Worm (Caenorhabditis elegans): ENCODE measurements around the gene F45H10.5.
A peak's percentile ranks its signal among the peaks of the same experiment; 100 is the strongest.

Gene F45H10.5

ce11 chrII:13521977-13522404 lies 20.3 kb downstream of the F45H10.5 start (continued):
- TF ChIP-seq K11D2.4 (GFP tag; IDR thresholded peaks at IDR 0.05) (no peak), F33H1.4 (GFP tag; IDR thresholded peaks at IDR 0.05) (peak; percentile 60), nfya-1 (tag; optimal IDR thresholded peaks at IDR 0.05; ENCODE audit: borderline replicate concordance, insufficient read depth) (no peak), C17E4.6 (GFP tag; IDR thresholded peaks at IDR 0.05) (no peak), egrh-3 (GFP tag; IDR thresholded peaks at IDR 0.05) (no peak; the same call in none of the 2 replicates), let-607 (tag; optimal IDR thresholded peaks at IDR 0.05) (no peak), ztf-3 (GFP tag; optimal IDR thresholded peaks at IDR 0.05) (no peak), nhr-120 (GFP tag; IDR thresholded peaks at IDR 0.05) (no peak), nhr-27 (tag; optimal IDR thresholded peaks at IDR 0.05) (no peak), ceh-27 (GFP tag; optimal IDR thresholded peaks at IDR 0.05) (peak; percentile 26), ztf-22 (GFP tag; optimal IDR thresholded peaks at IDR 0.05) (no peak), Y95B8A.8 (GFP tag; IDR thresholded peaks at IDR 0.05) (peak; percentile 64; the same call in 1 of the 2 replicates), unc-62 (GFP tag; optimal IDR thresholded peaks at IDR 0.05) (no peak), nhr-80 (tag; optimal IDR thresholded peaks at IDR 0.05) (no peak), madf-8 (GFP tag; conservative IDR thresholded peaks at IDR 0.05) (no peak; the same call in 1 of the 2 replicates), F37B4.10 (GFP tag; IDR thresholded peaks at IDR 0.05) (no peak), zim-3 (tag; optimal IDR thresholded peaks at IDR 0.05) (no peak), tbp1 (GFP tag; optimal IDR thresholded peaks at IDR 0.05) (peak; percentile 76), ztf-26 (tag; optimal IDR thresholded peaks at IDR 0.05) (no peak), efl-1 (GFP tag; optimal IDR thresholded peaks at IDR 0.05) (peak; percentile 30), let-526 (GFP tag; IDR thresholded peaks at IDR 0.05) (0 out of 2 replicates have a peak, but pooled peaks have one; percentile 42), xnd-1 (tag; optimal IDR thresholded peaks at IDR 0.05) (peak; percentile 58), ZK185.1 (tag; optimal IDR thresholded peaks at IDR 0.05; ENCODE audit: poor library complexity, severe bottlenecking) (no peak), D2030.7 (GFP tag; IDR thresholded peaks at IDR 0.05) (peak; percentile 97), T26A5.8 (tag; optimal IDR thresholded peaks at IDR 0.05) (no peak), F49E8.2 (tag; optimal IDR thresholded peaks at IDR 0.05; ENCODE audit: insufficient read depth) (peak; percentile 84), akir-1 (GFP tag; optimal IDR thresholded peaks at IDR 0.05) (no peak), lsl-1 (GFP tag; optimal IDR thresholded peaks at IDR 0.05) (peak; percentile 76), him-1 (tag; optimal IDR thresholded peaks at IDR 0.05) (peak; percentile 99), ceh-91 (GFP tag; IDR thresholded peaks at IDR 0.05) (no peak), F52B5.7 (tag; optimal IDR thresholded peaks at IDR 0.05) (no peak), ztf-18 (tag; optimal IDR thresholded peaks at IDR 0.05) (no peak), lag-1 (GFP tag; IDR thresholded peaks at IDR 0.05) (no peak), hlh-26 (GFP tag; conservative IDR thresholded peaks at IDR 0.05) (no peak), tlf-1 (GFP tag; optimal IDR thresholded peaks at IDR 0.05) (no peak), K12H6.12 (tag; optimal IDR thresholded peaks at IDR 0.05) (no peak), ceh-58 (GFP tag; IDR thresholded peaks at IDR 0.05) (no peak), hrde-1 (tag; optimal IDR thresholded peaks at IDR 0.05; ENCODE audit: borderline replicate concordance) (peak; percentile 92), cebp-1 (GFP tag; IDR thresholded peaks at IDR 0.05) (no peak), cebp-1 (tag; optimal IDR thresholded peaks at IDR 0.05) (peak; percentile 22), F10E7.11 (tag; optimal IDR thresholded peaks at IDR 0.05) (peak; percentile 29), ets-4 (GFP tag; optimal IDR thresholded peaks at IDR 0.05) (no peak), attf-5 (GFP tag; optimal IDR thresholded peaks at IDR 0.05) (no peak), lin-40 (tag; optimal IDR thresholded peaks at IDR 0.05) (no peak), madf-10 (tag; optimal IDR thresholded peaks at IDR 0.05) (no peak), rcor-1 (GFP tag; IDR thresholded peaks at IDR 0.05) (peak; percentile 78), repo-1 (tag; optimal IDR thresholded peaks at IDR 0.05) (no peak), madf-3 (GFP tag; IDR thresholded peaks at IDR 0.05) (0 out of 2 replicates have a peak, but pooled peaks have one; percentile 66), bed-1 (GFP tag; IDR thresholded peaks at IDR 0.05) (no peak)
